Worm (Caenorhabditis elegans): ENCODE results near the gene srr-2.

The srr-2 gene

DNA sequence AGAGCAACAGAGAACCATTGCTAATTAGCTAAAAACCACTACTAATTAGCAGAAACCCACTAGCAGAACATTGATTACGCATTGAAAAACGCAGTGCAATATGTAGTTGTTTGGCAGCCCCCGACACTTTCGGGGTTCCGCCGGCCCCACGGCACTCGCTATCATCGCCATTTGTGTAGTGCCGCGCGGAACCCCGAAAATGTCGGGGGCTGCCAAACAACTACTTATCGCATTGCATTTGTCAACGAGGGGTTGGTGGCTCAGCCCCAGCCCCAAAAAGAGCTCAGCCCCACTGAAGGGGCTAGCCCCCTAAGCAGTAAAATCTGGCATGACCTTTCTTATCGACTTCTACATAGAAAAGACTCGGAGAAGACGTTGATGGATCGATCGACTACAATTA lies 42.4 kb upstream of the srr-2 start (continued):
- TF ChIP-seq B0261.1 (tag; optimal IDR thresholded peaks at IDR 0.05) = no peak
- TF ChIP-seq Y56A3A.18 (GFP tag; IDR thresholded peaks at IDR 0.05) = no peak
- no peak for TF ChIP-seq Y95B8A.8 (GFP tag; IDR thresholded peaks at IDR 0.05)

- no peak for TF ChIP-seq fkh-3 (tag; optimal IDR thresholded peaks at IDR 0.05)
- no peak for TF ChIP-seq rcor-1 (GFP tag; IDR thresholded peaks at IDR 0.05)
- no peak for TF ChIP-seq aptf-2 (GFP tag; conservative IDR thresholded peaks at IDR 0.05)
- no peak for TF ChIP-seq snpc-3.4 (tag; optimal IDR thresholded peaks at IDR 0.05)
- no peak for TF ChIP-seq dox-1 (GFP tag; IDR thresholded peaks at IDR 0.05)
- no peak for TF ChIP-seq Y95B8A.8 (GFP tag; IDR thresholded peaks at IDR 0.05)
- no peak for TF ChIP-seq egrh-3 (GFP tag; IDR thresholded peaks at IDR 0.05)
- no peak for TF ChIP-seq sea-2 (GFP tag; IDR thresholded peaks at IDR 0.05)
- no peak for TF ChIP-seq nhr-90 (tag; optimal IDR thresholded peaks at IDR 0.05)
- TF ChIP-seq repo-1 (tag; optimal IDR thresholded peaks at IDR 0.05) = no peak
- no peak for TF ChIP-seq ceh-58 (GFP tag; IDR thresholded peaks at IDR 0.05)
- no peak for TF ChIP-seq bed-2 (GFP tag; IDR thresholded peaks at IDR 0.05)
- no peak for TF ChIP-seq F37B4.10 (GFP tag; IDR thresholded peaks at IDR 0.05)
- no peak for TF ChIP-seq nhr-120 (GFP tag; IDR thresholded peaks at IDR 0.05)
- no peak for TF ChIP-seq attf-3 (GFP tag; conservative IDR thresholded peaks at IDR 0.05)
- TF ChIP-seq Y67H2A.10 (GFP tag; conservative IDR thresholded peaks at IDR 0.05) = no peak
- no peak for TF ChIP-seq egl-18 (GFP tag; IDR thresholded peaks at IDR 0.05)
- no peak for TF ChIP-seq ets-4 (GFP tag; optimal IDR thresholded peaks at IDR 0.05)
Measured at ce11 chrV:19257653-19258052, 40.7 kb upstream of the srr-2 start, which contains the start of gene F21D9.3. Gene F21D9.3 (minus strand): TSS chrV:19257753.

DNA sequence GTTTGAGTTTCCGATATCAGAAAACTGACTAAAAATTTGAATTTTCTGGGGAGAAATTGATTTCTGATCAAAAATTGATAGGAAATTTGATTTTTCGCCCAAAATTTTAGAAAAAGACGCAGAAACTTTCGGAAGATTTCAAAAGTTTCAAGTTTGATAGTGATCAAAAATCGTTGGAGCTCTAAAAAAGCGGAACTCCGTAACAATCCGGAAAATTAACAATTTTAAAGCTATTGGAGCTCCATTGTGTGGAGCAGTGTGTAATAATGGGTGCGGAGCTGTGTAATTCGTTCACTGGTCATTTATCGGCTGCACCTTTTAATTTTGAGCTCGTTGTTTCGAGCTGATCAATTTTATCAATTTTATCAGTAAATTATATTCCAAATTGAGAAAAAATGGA lies 36.5 kb upstream of the srr-2 start, which contains the start of gene F21D9.4:
Gene F21D9.4 (plus strand): TSS at position 301 of the 400 bp plus-strand sequence.
- TF ChIP-seq madf-10 (tag; optimal IDR thresholded peaks at IDR 0.05) (no peak), F52B5.7 (tag; optimal IDR thresholded peaks at IDR 0.05) (no peak), hmg-1.2 (GFP tag; IDR thresholded peaks at IDR 0.05) (no peak), ztf-6 (GFP tag; IDR thresholded peaks at IDR 0.05) (no peak), snpc-1.3 (tag; optimal IDR thresholded peaks at IDR 0.05; ENCODE audit: insufficient read depth) (no peak), Y79H2A.3 (GFP tag; conservative IDR thresholded peaks at IDR 0.05) (no peak), ama-1 (optimal IDR thresholded peaks at IDR 0.05) (no peak), ama-1 (GFP tag; optimal IDR thresholded peaks at IDR 0.05) (no peak), him-1 (tag; optimal IDR thresholded peaks at IDR 0.05) (no peak), nfya-2 (GFP tag; IDR thresholded peaks at IDR 0.05) (no peak), cebp-2 (GFP tag; IDR thresholded peaks at IDR 0.05) (no peak), aptf-3 (GFP tag; IDR thresholded peaks at IDR 0.05) (no peak), hmg-20 (GFP tag; IDR thresholded peaks at IDR 0.05) (no peak), K12H6.12 (tag; optimal IDR thresholded peaks at IDR 0.05) (no peak), mcd-1 (GFP tag; IDR thresholded peaks at IDR 0.05) (no peak), chd-7 (tag; optimal IDR thresholded peaks at IDR 0.05) (no peak), ceh-40 (GFP tag; IDR thresholded peaks at IDR 0.05) (no peak), Y56A3A.18 (GFP tag; IDR thresholded peaks at IDR 0.05) (no peak), nhr-120 (GFP tag; IDR thresholded peaks at IDR 0.05) (no peak), F55B11.4 (tag; optimal IDR thresholded peaks at IDR 0.05; ENCODE audit: borderline replicate concordance, insufficient read depth) (no peak), lir-1 (GFP tag; conservative IDR thresholded peaks at IDR 0.05) (no peak)

Data from whole organism, young adult.